Fruit fly (Drosophila melanogaster) whole organism, embryonic: ENCODE measurements around the gene mRpL16.

Experiments used
- Atf-2 ChIP-seq: fragments of 200-800 bp; sonication (Bioruptor generic); optimal IDR thresholded peaks from 2 replicates; lab custom pipeline; 2016; ENCODE audit warnings: missing biosample characterization, missing genetic modification characterization
- Atf3 ChIP-seq: fragments of 200-800 bp; sonication (Bioruptor generic); optimal IDR thresholded peaks from 3 replicates; lab custom pipeline; 2016; ENCODE audit warnings: missing biosample characterization, missing genetic modification characterization
- B-H1 ChIP-seq: fragments of 200-800 bp; sonication (Bioruptor generic); IDR thresholded peaks from 3 replicates; pipeline ENCODE4 v1.3.6; 2022; ENCODE audit warnings: missing biosample characterization, missing genetic modification characterization
- C15 ChIP-seq: fragments of 200-800 bp; sonication (Bioruptor generic); IDR thresholded peaks from 3 replicates; pipeline ENCODE4 v1.3.6; 2022; ENCODE audit warnings: missing biosample characterization, missing genetic modification characterization
- CG10366 ChIP-seq: fragments of 200-800 bp; sonication (Bioruptor generic); IDR thresholded peaks from 2 replicates; pipeline ENCODE4 v1.3.6; 2022; ENCODE audit warnings: missing biosample characterization, missing genetic modification characterization
- CG11085 ChIP-seq: fragments of 200-800 bp; sonication (Bioruptor generic); IDR thresholded peaks from 2 replicates; pipeline ENCODE4 v1.3.6; 2022; ENCODE audit warnings: missing biosample characterization, missing genetic modification characterization
- CG11723 ChIP-seq: fragments of 200-800 bp; sonication (Bioruptor generic); optimal IDR thresholded peaks from 2 replicates; lab custom pipeline; 2017; ENCODE audit warnings: missing biosample characterization, mild to moderate bottlenecking, missing genetic modification characterization
- CG12942 ChIP-seq: fragments of 200-800 bp; sonication (Bioruptor generic); optimal IDR thresholded peaks from 3 replicates; lab custom pipeline; 2016; ENCODE audit warnings: missing biosample characterization, missing genetic modification characterization
- CG15011 ChIP-seq: fragments of 200-800 bp; sonication (Bioruptor generic); optimal IDR thresholded peaks from 3 replicates; lab custom pipeline; 2018; ENCODE audit warnings: missing biosample characterization, mild to moderate bottlenecking, missing genetic modification characterization
- CG15601 ChIP-seq: fragments of 200-800 bp; sonication (Bioruptor generic); optimal IDR thresholded peaks from 3 replicates; lab custom pipeline; 2019; ENCODE audit warnings: missing biosample characterization, mild to moderate bottlenecking, missing genetic modification characterization, moderate library complexity
- CG17361 ChIP-seq: fragments of 200-800 bp; sonication (Bioruptor generic); IDR thresholded peaks from 3 replicates; pipeline ENCODE4 v1.3.6; 2022; ENCODE audit warnings: missing biosample characterization, missing genetic modification characterization
- CG17568 ChIP-seq: fragments of 200-800 bp; sonication (Bioruptor generic); optimal IDR thresholded peaks from 2 replicates; lab custom pipeline; 2018; ENCODE audit warnings: missing biosample characterization, mild to moderate bottlenecking, missing genetic modification characterization, moderate library complexity
- CG17829 ChIP-seq: fragments of 200-800 bp; optimal IDR thresholded peaks from 2 replicates; lab custom pipeline; 2019; ENCODE audit warnings: missing biosample characterization, mild to moderate bottlenecking, missing genetic modification characterization, moderate library complexity
- CG2120 ChIP-seq: fragments of 200-800 bp; sonication (Bioruptor generic); optimal IDR thresholded peaks from 3 replicates; lab custom pipeline; 2016; ENCODE audit warnings: missing biosample characterization, missing genetic modification characterization
- CG2678 ChIP-seq: fragments of 200-800 bp; sonication (Bioruptor generic); optimal IDR thresholded peaks from 3 replicates; lab custom pipeline; 2019; ENCODE audit warnings: missing biosample characterization, mild to moderate bottlenecking, missing genetic modification characterization, moderate library complexity
- CG30020 ChIP-seq: fragments of 200-800 bp; optimal IDR thresholded peaks from 2 replicates; lab custom pipeline; 2019; ENCODE audit warnings: missing biosample characterization, mild to moderate bottlenecking, missing genetic modification characterization, moderate library complexity
- CG31224 ChIP-seq: fragments of 200-800 bp; sonication (Bioruptor generic); IDR thresholded peaks from 2 replicates; pipeline ENCODE4 v1.3.6; 2022; ENCODE audit warnings: missing biosample characterization, missing genetic modification characterization
- CG32532 ChIP-seq: fragments of 200-800 bp; sonication (Bioruptor generic); IDR thresholded peaks from 2 replicates; pipeline ENCODE4 v1.3.6; 2022; ENCODE audit warnings: missing biosample characterization, missing genetic modification characterization
- CG3407 ChIP-seq: fragments of 200-800 bp; sonication (Bioruptor generic); optimal IDR thresholded peaks from 2 replicates; lab custom pipeline; 2018; ENCODE audit warnings: missing biosample characterization, mild to moderate bottlenecking, missing genetic modification characterization
- CG43689 ChIP-seq: fragments of 200-800 bp; sonication (Bioruptor generic); IDR thresholded peaks from 2 replicates; pipeline ENCODE4 v1.3.6; 2022; ENCODE audit warnings: missing biosample characterization, missing genetic modification characterization
- CG6683 ChIP-seq: fragments of 200-800 bp; sonication (Bioruptor generic); optimal IDR thresholded peaks from 2 replicates; lab custom pipeline; 2017; ENCODE audit warnings: missing biosample characterization, mild to moderate bottlenecking, missing genetic modification characterization, missing genetic modification reagents
- CG9876 ChIP-seq: fragments of 200-800 bp; sonication (Bioruptor generic); optimal IDR thresholded peaks from 2 replicates; lab custom pipeline; 2016; ENCODE audit warnings: missing biosample characterization, missing genetic modification characterization
- CoRest ChIP-seq: fragments of 200-800 bp; sonication (Bioruptor generic); optimal IDR thresholded peaks from 3 replicates; lab custom pipeline; 2018; ENCODE audit warnings: missing biosample characterization, mild to moderate bottlenecking, missing genetic modification characterization, moderate library complexity
- D19A ChIP-seq: fragments of 200-800 bp; optimal IDR thresholded peaks from 3 replicates; lab custom pipeline; 2019; ENCODE audit warnings: missing biosample characterization, mild to moderate bottlenecking, missing genetic modification characterization, moderate library complexity
- Dfd ChIP-seq, 2 experiments: fragments of >200 bp; optimal IDR thresholded peaks; 2 replicates each; lab custom pipeline; 2017; ENCODE audit warnings: missing biosample characterization in 2 of 2, missing genetic modification characterization in 2 of 2
- Dp ChIP-seq: fragments of 200-800 bp; sonication (Bioruptor generic); optimal IDR thresholded peaks from 2 replicates; lab custom pipeline; 2018; ENCODE audit warnings: missing biosample characterization, mild to moderate bottlenecking, missing genetic modification characterization, moderate library complexity
- Dref ChIP-seq: fragments of 200-800 bp; sonication (Bioruptor generic); IDR thresholded peaks from 2 replicates; pipeline ENCODE4 v1.3.6; 2022; ENCODE audit warnings: missing biosample characterization, missing genetic modification characterization
- Gug ChIP-seq: fragments of 200-800 bp; sonication (Bioruptor generic); IDR thresholded peaks from 4 replicates; pipeline ENCODE4 v1.3.6; 2022; ENCODE audit warnings: missing biosample characterization, missing genetic modification characterization
- HmgZ ChIP-seq: fragments of 200-800 bp; sonication (Bioruptor generic); optimal IDR thresholded peaks from 2 replicates; lab custom pipeline; 2018; ENCODE audit warnings: missing biosample characterization, mild to moderate bottlenecking, missing genetic modification characterization
- Lhr ChIP-seq: fragments of 200-800 bp; sonication (Bioruptor generic); optimal IDR thresholded peaks from 3 replicates; lab custom pipeline; 2017; ENCODE audit warnings: mild to moderate bottlenecking, missing biosample characterization, missing genetic modification reagents, missing genetic modification characterization
- Opbp ChIP-seq: fragments of 200-800 bp; sonication (Bioruptor generic); IDR thresholded peaks from 3 replicates; pipeline ENCODE4 v1.3.6; 2022; ENCODE audit warnings: missing biosample characterization, missing genetic modification characterization; ENCODE audit not compliant: partially characterized antibody
- PHDP ChIP-seq: fragments of 200-800 bp; sonication (Bioruptor generic); optimal IDR thresholded peaks from 3 replicates; lab custom pipeline; 2018; ENCODE audit warnings: missing biosample characterization, mild to moderate bottlenecking, missing genetic modification characterization, moderate library complexity
- Poxn ChIP-seq: fragments of 200-800 bp; sonication (Bioruptor generic); IDR thresholded peaks from 2 replicates; pipeline ENCODE4 v1.3.6; 2022; ENCODE audit warnings: missing biosample characterization, missing genetic modification characterization
- Sox100B ChIP-seq: fragments of 200-800 bp; sonication (Bioruptor generic); optimal IDR thresholded peaks from 3 replicates; lab custom pipeline; 2018; ENCODE audit warnings: missing biosample characterization, mild to moderate bottlenecking, missing genetic modification characterization
- Sox102F ChIP-seq: fragments of 200-800 bp; sonication (Bioruptor generic); optimal IDR thresholded peaks from 2 replicates; lab custom pipeline; 2018; ENCODE audit warnings: missing biosample characterization, mild to moderate bottlenecking, missing genetic modification characterization, moderate library complexity
- Spps ChIP-seq: fragments of 200-800 bp; sonication (Bioruptor generic); optimal IDR thresholded peaks from 2 replicates; lab custom pipeline; 2018; ENCODE audit warnings: missing biosample characterization, mild to moderate bottlenecking, missing genetic modification characterization
- Xrp1 ChIP-seq: fragments of 200-800 bp; sonication (Bioruptor generic); IDR thresholded peaks from 2 replicates; pipeline ENCODE4 v1.3.6; 2022; ENCODE audit warnings: missing biosample characterization, missing genetic modification characterization
- ara ChIP-seq: fragments of 200-800 bp; sonication (Bioruptor generic); IDR thresholded peaks from 2 replicates; pipeline ENCODE4 v1.3.6; 2022; ENCODE audit warnings: missing biosample characterization, missing genetic modification characterization
- ase ChIP-seq: fragments of 200-800 bp; sonication (Bioruptor generic); IDR thresholded peaks from 3 replicates; pipeline ENCODE4 v1.3.6; 2022; ENCODE audit warnings: missing biosample characterization, missing genetic modification characterization
- bsh ChIP-seq, 2 experiments: fragments of 200-800 bp; sonication (Bioruptor generic); optimal IDR thresholded peaks; 2 replicates each; lab custom pipeline; 2017 to 2018; ENCODE audit warnings: mild to moderate bottlenecking in 2 of 2, missing biosample characterization in 2 of 2, missing genetic modification characterization in 2 of 2, moderate library complexity in 1 of 2
- cg ChIP-seq: fragments of 200-800 bp; sonication (Bioruptor generic); optimal IDR thresholded peaks from 3 replicates; lab custom pipeline; 2019; ENCODE audit warnings: missing biosample characterization, mild to moderate bottlenecking, missing genetic modification characterization, moderate library complexity
- danr ChIP-seq: fragments of 200-800 bp; sonication (Bioruptor generic); IDR thresholded peaks from 2 replicates; pipeline ENCODE4 v1.3.6; 2022; ENCODE audit warnings: missing biosample characterization, missing genetic modification characterization
- fu2 ChIP-seq: fragments of 200-800 bp; sonication (Bioruptor generic); optimal IDR thresholded peaks from 2 replicates; lab custom pipeline; 2016; ENCODE audit warnings: missing biosample characterization, missing genetic modification characterization
- gce ChIP-seq: fragments of 200-800 bp; sonication (Bioruptor generic); IDR thresholded peaks from 3 replicates; pipeline ENCODE4 v1.3.6; 2022; ENCODE audit warnings: missing biosample characterization, missing genetic modification characterization
- jigr1 ChIP-seq: fragments of 200-800 bp; sonication (Bioruptor generic); IDR thresholded peaks from 3 replicates; pipeline ENCODE4 v1.3.6; 2022; ENCODE audit warnings: missing biosample characterization, missing genetic modification characterization
- jing ChIP-seq: fragments of 200-800 bp; sonication (Bioruptor generic); optimal IDR thresholded peaks from 2 replicates; lab custom pipeline; 2018; ENCODE audit warnings: missing biosample characterization, mild to moderate bottlenecking, missing genetic modification characterization
- mam ChIP-seq: fragments of 200-800 bp; sonication (Bioruptor generic); optimal IDR thresholded peaks from 3 replicates; lab custom pipeline; 2016; ENCODE audit warnings: missing biosample characterization, missing genetic modification characterization
- org-1 ChIP-seq: fragments of 200-800 bp; sonication (Bioruptor generic); optimal IDR thresholded peaks from 2 replicates; lab custom pipeline; 2017; ENCODE audit warnings: missing biosample characterization, missing genetic modification characterization
- scrt ChIP-seq: fragments of 200-800 bp; sonication (Bioruptor generic); optimal IDR thresholded peaks from 2 replicates; lab custom pipeline; 2018; ENCODE audit warnings: missing biosample characterization, mild to moderate bottlenecking, missing genetic modification characterization, moderate library complexity
- seq ChIP-seq: fragments of 200-800 bp; sonication (Bioruptor generic); IDR thresholded peaks from 2 replicates; pipeline ENCODE4 v1.3.6; 2022; ENCODE audit warnings: missing biosample characterization, missing genetic modification characterization
- sisA ChIP-seq: fragments of 200-800 bp; sonication (Bioruptor generic); IDR thresholded peaks from 2 replicates; pipeline ENCODE4 v1.3.6; 2022; ENCODE audit warnings: missing biosample characterization, missing genetic modification characterization

Gene mRpL16

DNA sequence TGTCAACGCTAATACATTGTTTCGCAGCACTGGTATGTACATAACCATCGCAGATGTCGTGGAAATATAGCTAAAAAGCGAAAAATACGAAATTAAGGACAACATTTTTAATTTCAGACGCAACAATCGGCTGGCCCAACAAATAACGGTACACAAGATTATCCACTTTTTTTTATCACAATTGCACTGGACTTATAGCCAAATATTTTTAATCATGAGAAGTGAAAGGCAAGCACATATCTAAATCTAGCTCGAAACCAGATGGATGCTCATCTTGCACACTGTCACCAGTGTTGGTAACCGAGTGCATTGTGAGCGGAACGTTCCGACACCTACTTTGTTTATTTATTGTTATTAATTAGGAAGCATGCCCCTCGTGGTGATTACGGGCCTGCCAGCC, 50.0 kb downstream of the mRpL16 start, which contains the start of the genes CG3857 and CG3587 (continued):
- TF ChIP-seq CG30020: peak; percentile 43
- peak; percentile 66 for TF ChIP-seq sisA (GFP tag; lab: Robert Waterston, UW)
- TF ChIP-seq Sox102F (GFP tag; lab: Kevin White, UChicago): peak; percentile 54
- peak; percentile 77 for TF ChIP-seq Xrp1
- TF ChIP-seq Dp: peak; percentile 23
- peak; percentile 61 for TF ChIP-seq Sox100B (GFP tag; lab: Kevin White, UChicago)
- peak; percentile 79 for TF ChIP-seq CG17361 (GFP tag; lab: Robert Waterston, UW)
- TF ChIP-seq ara (GFP tag; lab: Robert Waterston, UW): no peak
- TF ChIP-seq fu2 (GFP tag; lab: Kevin White, UChicago): peak; percentile 90
- peak; percentile 78 for TF ChIP-seq mam (GFP tag; lab: Kevin White, UChicago)
- peak; percentile 71 for TF ChIP-seq CG2678 (tag; lab: Kevin White, UChicago)
- no peak for TF ChIP-seq gce (GFP tag; lab: Robert Waterston, UW)
- TF ChIP-seq CG9876: peak; percentile 69
- peak; percentile 55 for TF ChIP-seq D19A (tag; lab: Kevin White, UChicago)
- peak; percentile 46 for TF ChIP-seq CG17568
- TF ChIP-seq ase: 0 out of 3 replicates have a peak, but pooled peaks have one; percentile 45
- 0 out of 3 replicates have a peak, but pooled peaks have one; percentile 14 for TF ChIP-seq jigr1 (GFP tag; lab: Robert Waterston, UW)
- TF ChIP-seq Opbp (GFP tag; lab: Robert Waterston, UW): no peak
- TF ChIP-seq CG11085 (GFP tag; lab: Robert Waterston, UW): peak; percentile 64
- TF ChIP-seq CG3407: peak; percentile 21
- TF ChIP-seq cg (GFP tag; lab: Kevin White, UChicago): no peak
- TF ChIP-seq Atf3 (GFP tag; lab: Kevin White, UChicago): peak; percentile 75
- TF ChIP-seq danr (GFP tag; lab: Robert Waterston, UW): peak; percentile 52; the same call in 1 of the 2 replicates
- TF ChIP-seq jing (GFP tag; lab: Kevin White, UChicago): peak; percentile 44
- TF ChIP-seq Dfd (GFP tag; optimal IDR thresholded peaks at IDR 0.05; lab: Kevin White, UChicago): no peak
- peak; percentile 84 for TF ChIP-seq Atf-2 (GFP tag; lab: Kevin White, UChicago)
- peak; percentile 74 for TF ChIP-seq CG17829
- peak; percentile 78 for TF ChIP-seq HmgZ (tag; lab: Kevin White, UChicago)
- TF ChIP-seq org-1 (GFP tag; lab: Kevin White, UChicago): peak; percentile 66
- TF ChIP-seq CG31224: peak; percentile 39; the same call in 1 of the 2 replicates
- TF ChIP-seq CG11723 (GFP tag; lab: Kevin White, UChicago): peak; percentile 50
- no peak for TF ChIP-seq CG6683 (GFP tag; lab: Kevin White, UChicago)
- TF ChIP-seq PHDP (tag; lab: Kevin White, UChicago): peak; percentile 54
- no peak for TF ChIP-seq CG43689
- TF ChIP-seq CG32532: peak; percentile 53
- TF ChIP-seq CG2120 (GFP tag; lab: Kevin White, UChicago): peak; percentile 91
- TF ChIP-seq Lhr (GFP tag; lab: Kevin White, UChicago): peak; percentile 25
- no peak for TF ChIP-seq Dref
- peak; percentile 71 for TF ChIP-seq CG12942
- peak in 1 of 2 experiments; percentile 60 for TF ChIP-seq bsh (GFP tag; optimal IDR thresholded peaks at IDR 0.05; lab: Kevin White, UChicago)
- no peak for TF ChIP-seq C15 (GFP tag; lab: Robert Waterston, UW)
- TF ChIP-seq Gug (GFP tag; lab: Robert Waterston, UW): peak; percentile 67; the same call in 3 of the 4 replicates
- peak; percentile 84 for TF ChIP-seq CoRest (tag; lab: Kevin White, UChicago)
- 0 out of 2 replicates have a peak, but pooled peaks have one; percentile 21 for TF ChIP-seq seq (GFP tag; lab: Robert Waterston, UW)
- TF ChIP-seq B-H1: no peak
- TF ChIP-seq scrt (GFP tag; lab: Kevin White, UChicago): peak; percentile 6
- 0 out of 2 replicates have a peak, but pooled peaks have one; percentile 28 for TF ChIP-seq Poxn (GFP tag; lab: Robert Waterston, UW)
- peak; percentile 53 for TF ChIP-seq CG15601
- no peak for TF ChIP-seq Spps (tag; lab: Kevin White, UChicago)
- TF ChIP-seq CG15011 (GFP tag; lab: Kevin White, UChicago): peak; percentile 28
- peak; percentile 75 for TF ChIP-seq CG10366 (GFP tag; lab: Robert Waterston, UW)
